Fruit fly (Drosophila melanogaster) S2 (cell line): Measurements from ENCODE around the gene CG12379.

Source experiments
- CG8478 ChIP-seq: fragments of >200 bp; optimal IDR thresholded peaks from 2 replicates; lab custom pipeline; 2018
- CTCF ChIP-seq, 2 experiments: fragments of >200 bp; optimal IDR thresholded peaks; 2 replicates each; lab custom pipeline; 2018

DNA sequence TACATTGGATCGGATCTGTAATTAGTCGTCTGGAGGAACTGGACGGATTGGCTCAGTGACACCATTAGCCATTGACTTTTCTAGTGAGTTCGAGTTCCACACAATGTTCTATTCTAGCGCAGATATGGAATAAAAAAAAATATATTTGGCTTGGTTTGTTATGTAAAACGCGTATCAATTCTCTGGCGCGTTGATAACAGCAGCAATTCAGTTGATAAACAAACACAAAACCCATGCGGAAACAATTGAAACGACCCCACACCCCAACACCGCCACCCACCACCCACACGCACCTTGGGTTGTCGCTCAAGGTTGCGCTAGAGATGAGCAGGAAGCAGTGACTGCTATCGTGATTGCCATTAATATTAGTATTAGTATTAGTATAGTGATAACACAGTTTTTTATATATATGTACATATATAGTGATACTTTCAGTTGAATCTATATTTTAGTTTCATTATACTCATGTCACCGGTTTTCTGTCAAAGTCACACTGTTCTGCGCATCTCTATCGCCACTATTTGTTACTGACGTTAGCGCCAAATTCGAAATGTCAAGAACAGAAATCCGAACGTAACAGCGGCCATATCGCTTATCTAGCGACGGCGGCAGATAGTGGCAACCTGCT is 36.1 kb downstream of the CG12379 start:
- TF ChIP-seq CTCF (optimal IDR thresholded peaks at IDR 0.05; lab: Kevin White, UChicago): no peak
- TF ChIP-seq CG8478: no peak
